Fruit fly (Drosophila melanogaster): ENCODE measurements around the gene psidin.

The psidin gene

dm6 chr3R:20008372-20009051 is 13.0 kb upstream of the psidin start, which contains the start of the genes Hs6st and MED25 (continued):
- TF ChIP-seq Stat92E (GFP tag; optimal IDR thresholded peaks at IDR 0.05) (peak in 1 of 3 experiments; percentile 38), prd (optimal IDR thresholded peaks at IDR 0.05) (no peak), prd (GFP tag; IDR thresholded peaks at IDR 0.05) (peak; percentile 32; the same call in 1 of the 3 replicates), Kr (GFP tag; optimal IDR thresholded peaks at IDR 0.05) (no peak), CG31441 (GFP tag; IDR thresholded peaks at IDR 0.05) (peak; percentile 53; the same call in 1 of the 2 replicates), CG18476 (GFP tag; optimal IDR thresholded peaks at IDR 0.05) (peak; percentile 37), hth (optimal IDR thresholded peaks at IDR 0.05) (no peak), tna (GFP tag; IDR thresholded peaks at IDR 0.05; ENCODE audit: partially characterized antibody) (peak; percentile 34), CG7987 (GFP tag; optimal IDR thresholded peaks at IDR 0.05) (peak; percentile 39), emc (GFP tag; optimal IDR thresholded peaks at IDR 0.05) (no peak), CG2199 (GFP tag; IDR thresholded peaks at IDR 0.05) (no peak), CG4282 (GFP tag; optimal IDR thresholded peaks at IDR 0.05) (no peak), sima (GFP tag; optimal IDR thresholded peaks at IDR 0.05) (no peak), tio (GFP tag; optimal IDR thresholded peaks at IDR 0.05) (no peak), HHEX (GFP tag; optimal IDR thresholded peaks at IDR 0.05) (peak; percentile 34), Doc3 (GFP tag; IDR thresholded peaks at IDR 0.05; ENCODE audit: partially characterized antibody) (peak; percentile 82), Dad (GFP tag; optimal IDR thresholded peaks at IDR 0.05) (peak; percentile 30), CG34422 (GFP tag; IDR thresholded peaks at IDR 0.05) (peak; percentile 84; the same call in 1 of the 3 replicates), CG3726 (GFP tag; IDR thresholded peaks at IDR 0.05) (no peak), bigmax (GFP tag; optimal IDR thresholded peaks at IDR 0.05) (no peak), da (GFP tag; optimal IDR thresholded peaks at IDR 0.05) (no peak), chif (GFP tag; optimal IDR thresholded peaks at IDR 0.05) (no peak), Opbp (GFP tag; IDR thresholded peaks at IDR 0.05; ENCODE audit: partially characterized antibody) (peak; percentile 68), vnd (GFP tag; IDR thresholded peaks at IDR 0.05; ENCODE audit: partially characterized antibody) (peak; percentile 65), twi (tag; optimal IDR thresholded peaks at IDR 0.05) (no peak), Mes4 (GFP tag; optimal IDR thresholded peaks at IDR 0.05) (no peak), jumu (GFP tag; optimal IDR thresholded peaks at IDR 0.05) (no peak), ara (GFP tag; IDR thresholded peaks at IDR 0.05) (0 out of 2 replicates have a peak, but pooled peaks have one; percentile 10), cg (GFP tag; optimal IDR thresholded peaks at IDR 0.05) (no peak), dysf (GFP tag; IDR thresholded peaks at IDR 0.05) (0 out of 3 replicates have a peak, but pooled peaks have one; percentile 29), CG11398 (GFP tag; optimal IDR thresholded peaks at IDR 0.05) (no peak), HLH54F (GFP tag; optimal IDR thresholded peaks at IDR 0.05) (peak; percentile 31), CG6854 (GFP tag; optimal IDR thresholded peaks at IDR 0.05) (no peak), Abd-B (GFP tag; optimal IDR thresholded peaks at IDR 0.05) (peak; percentile 41), trh (GFP tag; optimal IDR thresholded peaks at IDR 0.05) (no peak), Gsc (GFP tag; IDR thresholded peaks at IDR 0.05) (no peak), ERR (GFP tag; optimal IDR thresholded peaks at IDR 0.05) (no peak), lov (optimal IDR thresholded peaks at IDR 0.05) (no peak), lov (GFP tag; IDR thresholded peaks at IDR 0.05) (no peak), Drgx (GFP tag; IDR thresholded peaks at IDR 0.05) (no peak), lab (GFP tag; optimal IDR thresholded peaks at IDR 0.05) (peak; percentile 78), tx (GFP tag; optimal IDR thresholded peaks at IDR 0.05) (no peak), otp (GFP tag; IDR thresholded peaks at IDR 0.05) (no peak), CG10543 (GFP tag; optimal IDR thresholded peaks at IDR 0.05) (peak; percentile 77), run (tag; optimal IDR thresholded peaks at IDR 0.05) (no peak), CG13775 (GFP tag; optimal IDR thresholded peaks at IDR 0.05) (peak; percentile 41), CG7839 (tag; optimal IDR thresholded peaks at IDR 0.05) (peak; percentile 50), ems (GFP tag; optimal IDR thresholded peaks at IDR 0.05) (no peak), NC2β (GFP tag; optimal IDR thresholded peaks at IDR 0.05) (no peak), Ravus (GFP tag; IDR thresholded peaks at IDR 0.05) (no peak), CG11247 (GFP tag; IDR thresholded peaks at IDR 0.05) (peak; percentile 29; the same call in 1 of the 2 replicates)

All from whole organism, embryonic.